Worm (Caenorhabditis elegans) whole organism, L4 larva: ENCODE data around the gene W09D6.4.
A peak's percentile ranks its signal among the peaks of the same experiment; 100 is the strongest.

Source experiments
- F26F4.8 ChIP-seq: fragments of 200-800 bp; sonication (Bioruptor generic); conservative IDR thresholded peaks from 2 replicates; pipeline ENCODE4 v1.3.6; 2022; ENCODE audit warnings: missing genetic modification characterization, missing compliant biosample characterization
- F44E2.7 ChIP-seq: fragments of 200-800 bp; sonication (Bioruptor generic); IDR thresholded peaks from 2 replicates; pipeline ENCODE4 v2.1.2; 2022; ENCODE audit warnings: missing genetic modification characterization, missing compliant biosample characterization
- F49E8.2 ChIP-seq: sonication (generic microtip); optimal IDR thresholded peaks from 2 replicates; lab custom pipeline; 2016; ENCODE audit warnings: missing compliant biosample characterization, mild to moderate bottlenecking, missing genetic modification characterization, borderline replicate concordance
- R02D3.7 ChIP-seq: fragments of 150-350 bp; sonication (generic microtip); optimal IDR thresholded peaks from 3 replicates; lab custom pipeline; 2014; ENCODE audit warnings: missing biosample characterization, missing genetic modification characterization
- T20F7.1 ChIP-seq: fragments of 200-800 bp; sonication (Bioruptor generic); optimal IDR thresholded peaks from 2 replicates; lab custom pipeline; 2018; ENCODE audit warnings: mild to moderate bottlenecking, missing genetic modification characterization, missing compliant biosample characterization
- T26A8.4 ChIP-seq: fragments of 200-800 bp; sonication (Bioruptor generic); IDR thresholded peaks from 2 replicates; pipeline ENCODE4 v1.3.6; 2022; ENCODE audit warnings: missing genetic modification characterization, missing compliant biosample characterization
- Y75B8A.6 ChIP-seq: fragments of 200-800 bp; sonication (Bioruptor generic); IDR thresholded peaks from 2 replicates; pipeline ENCODE4 v1.3.6; 2022; ENCODE audit warnings: missing genetic modification reagents, missing genetic modification characterization, missing compliant biosample characterization
- ZK337.2 ChIP-seq: fragments of 200-800 bp; sonication (Bioruptor generic); IDR thresholded peaks from 2 replicates; pipeline ENCODE4 v1.3.6; 2022; ENCODE audit warnings: missing genetic modification reagents, missing genetic modification characterization, missing compliant biosample characterization
- aha-1 ChIP-seq: fragments of 150-350 bp; peaks from one replicate; lab custom pipeline; 2014; ENCODE audit warnings: missing biosample characterization, missing genetic modification characterization
- aly-2 ChIP-seq: sonication (generic microtip); optimal IDR thresholded peaks from 2 replicates; lab custom pipeline; 2018; ENCODE audit warnings: missing biosample characterization, missing genetic modification characterization
- ama-1 ChIP-seq: fragments of 150-350 bp; optimal IDR thresholded peaks from 2 replicates; lab custom pipeline; 2014; ENCODE audit warnings: inconsistent platforms, mixed read lengths
- attf-4 ChIP-seq: sonication (generic microtip); optimal IDR thresholded peaks from 3 replicates; lab custom pipeline; 2017; ENCODE audit warnings: missing biosample characterization, missing genetic modification characterization
- ceh-44 ChIP-seq: fragments of 200-800 bp; sonication (Bioruptor generic); IDR thresholded peaks from 2 replicates; pipeline ENCODE4 v1.3.6; 2022; ENCODE audit warnings: missing genetic modification reagents, missing genetic modification characterization, missing compliant biosample characterization
- ceh-82 ChIP-seq: sonication (generic microtip); optimal IDR thresholded peaks from 2 replicates; lab custom pipeline; 2017; ENCODE audit warnings: missing biosample characterization, missing genetic modification characterization
- ces-1 ChIP-seq: fragments of 150-350 bp; sonication (generic microtip); optimal IDR thresholded peaks from 4 replicates; lab custom pipeline; 2014; ENCODE audit warnings: missing biosample characterization, missing genetic modification reagents, missing genetic modification characterization
- daf-12 ChIP-seq: fragments of 150-350 bp; optimal IDR thresholded peaks from 2 replicates; lab custom pipeline; 2014; ENCODE audit warnings: missing biosample characterization, missing genetic modification reagents, missing genetic modification characterization
- daf-16 ChIP-seq, 3 experiments: sonication (generic microtip); optimal IDR thresholded peaks; 2 replicates each; lab custom pipeline; 2016 to 2017; ENCODE audit warnings: missing genetic modification characterization in 3 of 3, missing genetic modification reagents in 3 of 3, mild to moderate bottlenecking in 2 of 3, missing compliant biosample characterization in 2 of 3, missing biosample characterization in 1 of 3, moderate library complexity in 1 of 3
- daf-19 ChIP-seq: fragments of 200-800 bp; sonication (Bioruptor generic); conservative IDR thresholded peaks from 2 replicates; pipeline ENCODE4 v1.3.6; 2022; ENCODE audit warnings: missing genetic modification characterization, missing compliant biosample characterization
- dmd-6 ChIP-seq: fragments of 200-800 bp; sonication (Bioruptor generic); IDR thresholded peaks from 2 replicates; pipeline ENCODE4 v1.3.6; 2022; ENCODE audit warnings: missing genetic modification reagents, missing genetic modification characterization, missing compliant biosample characterization
- duxl-1 ChIP-seq: sonication (generic microtip); optimal IDR thresholded peaks from 2 replicates; lab custom pipeline; 2016; ENCODE audit warnings: mild to moderate bottlenecking, missing genetic modification characterization, moderate library complexity, missing compliant biosample characterization; ENCODE audit not compliant: poor library complexity
- egl-43 ChIP-seq: fragments of 200-800 bp; sonication (Bioruptor generic); IDR thresholded peaks from 2 replicates; pipeline ENCODE4 v1.3.6; 2022; ENCODE audit warnings: missing genetic modification reagents, missing genetic modification characterization, missing compliant biosample characterization
- fkh-10 ChIP-seq: fragments of 150-350 bp; optimal IDR thresholded peaks from 2 replicates; lab custom pipeline; 2014; ENCODE audit warnings: missing biosample characterization, missing genetic modification reagents, missing genetic modification characterization
- fos-1 ChIP-seq: fragments of 150-350 bp; optimal IDR thresholded peaks from 2 replicates; lab custom pipeline; 2014; ENCODE audit warnings: missing biosample characterization, missing genetic modification characterization
- hlh-11 ChIP-seq: fragments of 200-800 bp; sonication (Bioruptor generic); optimal IDR thresholded peaks from 2 replicates; lab custom pipeline; 2018; ENCODE audit warnings: mild to moderate bottlenecking, missing genetic modification characterization, missing compliant biosample characterization
- hlh-30 ChIP-seq: sonication (generic microtip); optimal IDR thresholded peaks from 2 replicates; lab custom pipeline; 2017; ENCODE audit warnings: antibody characterized with exemption, mild to moderate bottlenecking, missing genetic modification characterization, missing compliant biosample characterization; ENCODE audit not compliant: insufficient read depth
- hmg-1.1 ChIP-seq: fragments of 200-800 bp; sonication (Bioruptor generic); IDR thresholded peaks from 2 replicates; pipeline ENCODE4 v1.3.6; 2022; ENCODE audit warnings: missing genetic modification reagents, missing genetic modification characterization, missing compliant biosample characterization
- lim-7 ChIP-seq: fragments of 200-800 bp; sonication (Bioruptor generic); IDR thresholded peaks from 2 replicates; pipeline ENCODE4 v1.3.6; 2022; ENCODE audit warnings: missing genetic modification characterization, missing compliant biosample characterization
- lin-1 ChIP-seq: fragments of 200-800 bp; sonication (Bioruptor generic); IDR thresholded peaks from 2 replicates; pipeline ENCODE4 v1.3.6; 2022; ENCODE audit warnings: missing genetic modification reagents, missing genetic modification characterization, missing compliant biosample characterization
- lin-13 ChIP-seq: fragments of 150-350 bp; optimal IDR thresholded peaks from 2 replicates; lab custom pipeline; 2014; ENCODE audit warnings: missing biosample characterization, missing genetic modification reagents, missing genetic modification characterization
- lin-15B ChIP-seq: fragments of 150-350 bp; sonication (generic microtip); optimal IDR thresholded peaks from 3 replicates; lab custom pipeline; 2014; ENCODE audit warnings: missing biosample characterization, missing genetic modification characterization
- madf-9 ChIP-seq: fragments of 200-800 bp; sonication (Bioruptor generic); conservative IDR thresholded peaks from 2 replicates; pipeline ENCODE4 v1.3.6; 2022; ENCODE audit warnings: missing genetic modification reagents, missing genetic modification characterization, missing compliant biosample characterization
- mep-1 ChIP-seq: fragments of 150-350 bp; sonication (generic microtip); optimal IDR thresholded peaks from 3 replicates; lab custom pipeline; 2014; ENCODE audit warnings: missing biosample characterization, missing genetic modification characterization
- mes-2 ChIP-seq: sonication (generic microtip); optimal IDR thresholded peaks from 2 replicates; lab custom pipeline; 2016; ENCODE audit warnings: missing genotype, mild to moderate bottlenecking, missing genetic modification characterization, missing compliant biosample characterization; ENCODE audit not compliant: poor library complexity, severe bottlenecking
- mxl-2 ChIP-seq: fragments of 200-800 bp; sonication (Bioruptor generic); conservative IDR thresholded peaks from 2 replicates; pipeline ENCODE4 v1.3.6; 2022; ENCODE audit warnings: missing genetic modification reagents, missing genetic modification characterization, missing compliant biosample characterization
- mxl-3 ChIP-seq: fragments of 200-800 bp; sonication (Bioruptor generic); optimal IDR thresholded peaks from 2 replicates; lab custom pipeline; 2018; ENCODE audit warnings: mild to moderate bottlenecking, missing genetic modification characterization, missing compliant biosample characterization
- nhr-102 ChIP-seq: sonication (generic microtip); optimal IDR thresholded peaks from 2 replicates; lab custom pipeline; 2016; ENCODE audit warnings: mild to moderate bottlenecking, missing genetic modification characterization, moderate library complexity, missing compliant biosample characterization
- nhr-111 ChIP-seq: fragments of 200-800 bp; sonication (Bioruptor generic); optimal IDR thresholded peaks from 2 replicates; lab custom pipeline; 2018; ENCODE audit warnings: mild to moderate bottlenecking, missing genetic modification characterization, missing compliant biosample characterization
- nhr-42 ChIP-seq: fragments of 200-800 bp; sonication (Bioruptor generic); IDR thresholded peaks from 2 replicates; pipeline ENCODE4 v1.3.6; 2022; ENCODE audit warnings: missing genetic modification characterization, missing compliant biosample characterization
- pqm-1 ChIP-seq: sonication (generic microtip); optimal IDR thresholded peaks from 2 replicates; lab custom pipeline; 2017; ENCODE audit warnings: missing biosample characterization, missing genetic modification characterization
- set-16 ChIP-seq: fragments of 200-800 bp; sonication (Bioruptor generic); IDR thresholded peaks from 2 replicates; pipeline ENCODE4 v1.3.6; 2022; ENCODE audit warnings: missing genetic modification reagents, missing genetic modification characterization, missing compliant biosample characterization
- skn-1 ChIP-seq: fragments of 150-350 bp; optimal IDR thresholded peaks from 2 replicates; lab custom pipeline; 2014; ENCODE audit warnings: missing biosample characterization, missing genetic modification characterization
- snpc-1.2 ChIP-seq: fragments of 200-800 bp; sonication (Bioruptor generic); IDR thresholded peaks from 2 replicates; pipeline ENCODE4 v1.3.6; 2022; ENCODE audit warnings: missing genetic modification reagents, missing genetic modification characterization, missing compliant biosample characterization
- spr-1 ChIP-seq: sonication (generic microtip); optimal IDR thresholded peaks from 2 replicates; lab custom pipeline; 2016; ENCODE audit warnings: mild to moderate bottlenecking, missing genetic modification characterization, missing compliant biosample characterization
- tag-97 ChIP-seq: fragments of 200-800 bp; sonication (Bioruptor generic); IDR thresholded peaks from 2 replicates; pipeline ENCODE4 v1.3.6; 2022; ENCODE audit warnings: missing genetic modification characterization, missing compliant biosample characterization
- tra-1 ChIP-seq: fragments of 200-800 bp; sonication (Bioruptor generic); IDR thresholded peaks from 2 replicates; pipeline ENCODE4 v1.3.6; 2022; ENCODE audit warnings: missing genetic modification reagents, missing genetic modification characterization, missing compliant biosample characterization
- unc-39 ChIP-seq: sonication (generic microtip); optimal IDR thresholded peaks from 2 replicates; lab custom pipeline; 2017; ENCODE audit warnings: missing biosample characterization, missing genetic modification characterization
- vab-7 ChIP-seq: fragments of 200-800 bp; sonication (Bioruptor generic); IDR thresholded peaks from 2 replicates; pipeline ENCODE4 v1.3.6; 2022; ENCODE audit warnings: missing genetic modification reagents, missing genetic modification characterization, missing compliant biosample characterization
- zag-1 ChIP-seq: fragments of 150-350 bp; optimal IDR thresholded peaks from 2 replicates; lab custom pipeline; 2014; ENCODE audit warnings: missing biosample characterization, missing genetic modification characterization
- zfp-2 ChIP-seq: sonication (generic microtip); optimal IDR thresholded peaks from 2 replicates; lab custom pipeline; 2016; ENCODE audit warnings: mild to moderate bottlenecking, missing genetic modification characterization, missing compliant biosample characterization

The W09D6.4 gene

DNA sequence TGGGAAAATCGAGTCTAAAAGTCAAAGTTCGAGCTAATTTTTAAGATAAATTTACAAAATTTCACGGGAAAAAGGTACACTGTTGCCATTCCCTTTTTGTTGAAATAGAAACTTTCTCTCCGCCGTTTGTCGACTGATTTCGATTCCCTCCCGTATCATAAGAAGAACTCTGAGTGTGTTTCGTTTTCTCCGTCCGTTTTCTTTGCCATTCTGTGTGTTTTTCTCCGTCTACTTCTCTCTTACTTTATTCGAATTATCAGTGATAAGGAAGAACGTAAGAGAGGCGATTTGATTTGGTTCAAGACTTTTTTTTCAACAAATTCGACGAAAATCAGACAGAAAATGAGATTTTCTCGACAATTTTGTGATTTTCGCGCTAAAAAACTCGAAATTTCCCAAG, 33.0 kb upstream of the W09D6.4 start (continued):
- no peak for TF ChIP-seq lin-13 (GFP tag; lab: Kevin White, UChicago)
- TF ChIP-seq T26A8.4, result no peak
- no peak for TF ChIP-seq zfp-2 (tag; lab: Kevin White, UChicago)
- TF ChIP-seq attf-4 (tag; lab: Kevin White, UChicago), result no peak
- no peak for TF ChIP-seq F26F4.8 (GFP tag; lab: Robert Waterston, UW)
- no peak for TF ChIP-seq daf-12 (tag; lab: Kevin White, UChicago)
- peak; percentile 34; the same call in 1 of the 2 replicates for TF ChIP-seq dmd-6 (GFP tag; lab: Robert Waterston, UW)
- TF ChIP-seq hlh-11 (tag; lab: Kevin White, UChicago), result peak; percentile 43
- TF ChIP-seq aly-2, result no peak
- no peak for TF ChIP-seq nhr-42 (GFP tag; lab: Robert Waterston, UW)
- no peak for TF ChIP-seq snpc-1.2
- TF ChIP-seq R02D3.7 (tag; lab: Kevin White, UChicago), result no peak
- no peak for TF ChIP-seq skn-1 (tag; lab: Kevin White, UChicago)
- no peak for TF ChIP-seq Y75B8A.6 (GFP tag; lab: Robert Waterston, UW)
- TF ChIP-seq fkh-10 (GFP tag; lab: Kevin White, UChicago), result no peak
- no peak for TF ChIP-seq ceh-44 (GFP tag; lab: Robert Waterston, UW)
- no peak for TF ChIP-seq daf-19
- TF ChIP-seq unc-39 (tag; lab: Kevin White, UChicago), result no peak
- TF ChIP-seq pqm-1 (tag; lab: Kevin White, UChicago), result peak; percentile 81
- TF ChIP-seq lin-15B (tag; lab: Kevin White, UChicago), result no peak
- no peak for TF ChIP-seq nhr-111 (GFP tag; lab: Kevin White, UChicago)
- TF ChIP-seq madf-9 (GFP tag; lab: Robert Waterston, UW), result no peak
- TF ChIP-seq aha-1, result no peak
- no peak for TF ChIP-seq ama-1 (lab: Kevin White, UChicago)
- no peak for TF ChIP-seq F49E8.2 (tag; lab: Kevin White, UChicago)
- peak; percentile 3 for TF ChIP-seq mep-1

DNA sequence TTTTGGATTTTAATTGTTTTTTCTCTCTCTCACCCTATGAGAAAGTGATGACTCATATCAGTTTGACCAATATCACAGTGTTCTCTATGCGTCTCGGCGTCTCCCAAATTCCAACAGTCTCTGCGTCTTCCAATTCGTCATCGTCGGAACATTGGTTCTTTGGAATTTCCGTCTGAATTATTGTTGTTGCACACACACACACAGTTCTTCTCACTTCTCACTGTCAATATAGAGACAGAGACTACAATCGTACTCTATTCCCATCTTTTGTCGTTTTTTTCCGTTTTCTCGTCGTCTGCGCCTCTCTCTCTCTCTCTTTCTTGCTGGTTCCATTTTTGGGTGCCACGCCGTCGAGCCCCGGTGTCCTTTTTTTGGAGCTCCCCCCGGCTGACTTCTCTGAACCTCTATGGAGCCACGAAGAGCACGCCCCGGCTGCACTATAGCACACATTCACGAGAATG, 28.9 kb upstream of the W09D6.4 start:
- TF ChIP-seq ceh-82 (tag; lab: Kevin White, UChicago), result no peak
- peak; percentile 97 for TF ChIP-seq aha-1
- TF ChIP-seq lim-7 (GFP tag; lab: Robert Waterston, UW), result no peak
- 0 out of 2 replicates have a peak, but pooled peaks have one; percentile 11 for TF ChIP-seq hmg-1.1 (GFP tag; lab: Robert Waterston, UW)
- TF ChIP-seq mes-2 (tag; lab: Kevin White, UChicago), result peak; percentile 50
- no peak for TF ChIP-seq tra-1 (GFP tag; lab: Robert Waterston, UW)
- no peak for TF ChIP-seq spr-1 (tag; lab: Kevin White, UChicago)
- TF ChIP-seq fos-1, result no peak
- TF ChIP-seq daf-16 (GFP tag; optimal IDR thresholded peaks at IDR 0.05; lab: Kevin White, UChicago), result no peak
- peak; percentile 47 for TF ChIP-seq daf-16 (tag; optimal IDR thresholded peaks at IDR 0.05; lab: Kevin White, UChicago)
- TF ChIP-seq zag-1 (tag; lab: Kevin White, UChicago), result no peak
- no peak for TF ChIP-seq tag-97
- no peak for TF ChIP-seq skn-1 (tag; lab: Kevin White, UChicago)
- TF ChIP-seq mep-1, result peak; percentile 22
- 0 out of 2 replicates have a peak, but pooled peaks have one; percentile 4 for TF ChIP-seq egl-43
- no peak for TF ChIP-seq zfp-2 (tag; lab: Kevin White, UChicago)
- TF ChIP-seq duxl-1, result no peak
- TF ChIP-seq madf-9 (GFP tag; lab: Robert Waterston, UW), result no peak
- peak; percentile 60 for TF ChIP-seq set-16
- TF ChIP-seq mxl-3 (GFP tag; lab: Kevin White, UChicago), result no peak
- TF ChIP-seq lin-1 (GFP tag; lab: Robert Waterston, UW), result no peak
- no peak for TF ChIP-seq mxl-2 (GFP tag; lab: Robert Waterston, UW)
- TF ChIP-seq vab-7, result no peak
- no peak for TF ChIP-seq F44E2.7 (GFP tag; lab: Robert Waterston, UW)
- peak; percentile 16 for TF ChIP-seq hlh-30
- no peak for TF ChIP-seq daf-19
- no peak for TF ChIP-seq ces-1
- 0 out of 2 replicates have a peak, but pooled peaks have one; percentile 23 for TF ChIP-seq dmd-6 (GFP tag; lab: Robert Waterston, UW)
- TF ChIP-seq F26F4.8 (GFP tag; lab: Robert Waterston, UW), result no peak
- TF ChIP-seq T20F7.1 (GFP tag; lab: Kevin White, UChicago), result no peak
- TF ChIP-seq pqm-1 (tag; lab: Kevin White, UChicago), result peak; percentile 44
- TF ChIP-seq ZK337.2 (GFP tag; lab: Robert Waterston, UW), result no peak
- TF ChIP-seq nhr-102 (tag; lab: Kevin White, UChicago), result no peak
- no peak for TF ChIP-seq attf-4 (tag; lab: Kevin White, UChicago)
